Worm (Caenorhabditis elegans): ENCODE data around the gene bath-20.

DNA sequence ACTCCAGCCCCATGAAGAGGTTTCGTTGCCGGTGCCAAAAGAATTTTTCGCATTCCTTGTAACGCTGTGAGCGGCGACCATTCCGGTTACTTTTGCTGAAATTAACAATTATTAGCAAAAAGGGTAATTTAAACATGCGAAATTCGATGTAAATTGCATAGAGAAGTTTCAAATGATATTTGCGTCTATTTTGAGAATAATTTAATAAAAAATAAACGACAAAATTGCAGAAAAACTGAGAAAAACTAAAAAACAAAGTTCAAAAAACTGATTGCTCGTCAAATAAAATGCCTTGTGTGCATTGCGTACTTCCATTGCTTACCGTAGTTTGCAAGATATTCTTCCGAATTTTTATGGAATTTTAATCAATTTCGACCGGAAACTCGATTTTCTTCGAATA lies 3.2 kb upstream of the bath-20 start, which contains the start of gene bath-24:
- TF ChIP-seq ztf-11 (tag; optimal IDR thresholded peaks at IDR 0.05) (no peak), elt-3 (tag; optimal IDR thresholded peaks at IDR 0.05) (no peak), zip-8 (tag; optimal IDR thresholded peaks at IDR 0.05) (no peak), drap-1 (GFP tag; optimal IDR thresholded peaks at IDR 0.05) (no peak), nhr-237 (tag; optimal IDR thresholded peaks at IDR 0.05) (no peak), lsy-2 (tag; optimal IDR thresholded peaks at IDR 0.05) (no peak), sem-2 (GFP tag; optimal IDR thresholded peaks at IDR 0.05) (no peak), pha-4 (tag; optimal IDR thresholded peaks at IDR 0.05) (no peak), flh-1 (GFP tag; optimal IDR thresholded peaks at IDR 0.05) (no peak)

Data from whole organism, mixed stage, embryonic.